Worm (Caenorhabditis elegans): Measurements from ENCODE around the gene gst-40.

DNA sequence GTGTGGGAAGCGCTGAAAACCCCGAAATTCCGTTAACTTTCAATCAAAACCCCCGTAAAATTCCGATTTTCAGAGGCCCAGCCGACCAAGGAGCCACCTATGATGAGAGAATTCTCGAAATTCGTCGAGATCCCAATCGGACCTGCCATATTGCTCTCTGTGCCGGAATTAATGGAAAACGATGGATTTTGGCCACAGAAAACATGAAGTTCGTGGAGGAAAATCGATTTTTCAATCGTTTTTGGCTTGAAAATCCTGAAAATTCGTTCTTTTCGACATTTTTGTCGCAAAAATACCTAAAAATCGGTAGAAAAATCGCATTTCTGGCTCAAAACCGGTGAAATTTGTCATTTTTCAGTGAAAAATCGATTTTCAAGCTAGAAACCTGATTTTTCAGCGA, 13.3 kb downstream of the gst-40 start:
- no peak for TF ChIP-seq him-1 (tag; optimal IDR thresholded peaks at IDR 0.05)
- TF ChIP-seq W03F9.2 (tag; optimal IDR thresholded peaks at IDR 0.05), result no peak

Data from whole organism, L4/young adult.